Worm (Caenorhabditis elegans): ENCODE data around the gene Y39A1A.9.

DNA sequence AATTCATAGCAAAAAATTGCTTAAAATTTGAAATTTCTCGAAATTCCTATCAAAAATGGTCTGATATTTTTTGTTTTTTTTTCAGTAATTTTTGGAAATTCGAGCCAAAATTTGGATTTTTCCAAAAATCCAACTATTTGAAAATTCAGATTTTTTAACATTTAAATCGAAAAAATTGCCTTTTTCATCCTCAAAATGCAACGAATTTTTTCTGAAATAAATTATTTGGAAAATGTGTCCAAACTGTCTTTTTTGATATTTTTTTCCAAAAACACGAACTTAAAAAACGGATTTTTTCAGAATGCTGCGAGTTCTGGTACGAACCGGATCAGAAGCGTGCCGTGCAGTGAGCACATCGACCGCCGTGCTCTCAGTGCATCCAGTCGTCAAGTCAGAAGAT lies 18.1 kb downstream of the Y39A1A.9 start, which contains the start of gene mrpl-22:
- TF ChIP-seq ama-1 (optimal IDR thresholded peaks at IDR 0.05) = no peak
- no peak for TF ChIP-seq nhr-77 (tag; optimal IDR thresholded peaks at IDR 0.05)
- TF ChIP-seq skn-1 (tag; optimal IDR thresholded peaks at IDR 0.05) = no peak
- TF ChIP-seq dmd-4 (tag; optimal IDR thresholded peaks at IDR 0.05) = no peak
- no peak for TF ChIP-seq lin-13 (GFP tag; optimal IDR thresholded peaks at IDR 0.05)
- no peak for TF ChIP-seq mbf-1 (tag; optimal IDR thresholded peaks at IDR 0.05)
- no peak for TF ChIP-seq ztf-4 (tag; optimal IDR thresholded peaks at IDR 0.05)
- TF ChIP-seq ceh-82 (tag; optimal IDR thresholded peaks at IDR 0.05) = no peak
